Worm (Caenorhabditis elegans): ENCODE measurements around the gene oct-2.

- TF ChIP-seq fkh-2 (tag; optimal IDR thresholded peaks at IDR 0.05) (no peak), nhr-77 (tag; optimal IDR thresholded peaks at IDR 0.05) (no peak), nhr-25 (tag; optimal IDR thresholded peaks at IDR 0.05) (no peak), unc-62 (GFP tag; optimal IDR thresholded peaks at IDR 0.05) (no peak)
Measured at ce11 chrX:11351288-11351687, 5.0 kb downstream of the oct-2 start.
